Fruit fly (Drosophila melanogaster): ENCODE results near the gene hyx.
A peak's percentile ranks its signal among the peaks of the same experiment; 100 is the strongest.

hyx gene

DNA sequence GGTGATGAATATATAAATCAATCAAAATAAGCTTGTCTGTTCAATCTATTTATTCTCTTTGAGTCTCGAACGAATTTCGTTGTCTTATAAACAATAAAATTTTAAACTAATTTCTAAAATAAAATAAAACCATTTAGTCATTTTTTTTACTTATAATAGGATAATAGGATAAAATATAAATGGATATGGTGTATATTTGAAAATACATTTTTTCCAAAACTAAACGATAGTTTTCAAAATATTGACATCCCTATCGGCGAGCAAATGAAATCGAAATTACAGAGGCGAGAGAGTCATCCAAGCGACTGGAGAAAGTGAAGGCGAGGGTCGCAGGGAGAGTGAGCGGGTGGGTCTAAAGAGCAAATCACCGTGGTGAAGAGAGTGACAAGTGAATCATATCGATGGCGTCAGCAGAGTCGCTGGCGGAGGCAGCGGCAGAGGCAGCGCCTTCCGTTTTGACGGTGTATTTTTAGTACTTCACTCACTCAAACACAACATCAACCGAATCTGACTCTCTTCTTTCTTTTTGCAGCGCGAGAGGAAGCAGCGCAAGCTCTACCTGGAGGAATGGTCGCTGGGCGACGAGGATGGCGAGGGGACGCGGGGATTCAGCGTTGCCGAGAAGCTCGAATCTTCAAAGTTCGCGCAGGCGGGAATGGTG is 19.0 kb downstream of the hyx start (continued):
- TF ChIP-seq slou (GFP tag; optimal IDR thresholded peaks at IDR 0.05): peak; percentile 75
- TF ChIP-seq Sry-δ (GFP tag; optimal IDR thresholded peaks at IDR 0.05): peak; percentile 66
- no peak for TF ChIP-seq Hr39 (optimal IDR thresholded peaks at IDR 0.05)
- no peak for TF ChIP-seq chinmo (GFP tag; IDR thresholded peaks at IDR 0.05; ENCODE audit: partially characterized antibody)
- TF ChIP-seq CG8089 (GFP tag; optimal IDR thresholded peaks at IDR 0.05): peak; percentile 12
- TF ChIP-seq insv (GFP tag; optimal IDR thresholded peaks at IDR 0.05): peak in 1 of 2 experiments; percentile 81
- TF ChIP-seq prd (optimal IDR thresholded peaks at IDR 0.05): no peak
- no peak for TF ChIP-seq prd (GFP tag; IDR thresholded peaks at IDR 0.05)
- TF ChIP-seq CG18764 (GFP tag; optimal IDR thresholded peaks at IDR 0.05): peak; percentile 93
- peak; percentile 70 for TF ChIP-seq zfh2 (GFP tag; optimal IDR thresholded peaks at IDR 0.05)
- peak; percentile 98 for TF ChIP-seq CG3281 (GFP tag; optimal IDR thresholded peaks at IDR 0.05)
- peak; percentile 90 for TF ChIP-seq croc (GFP tag; conservative IDR thresholded peaks at IDR 0.05)
- peak; percentile 74 for TF ChIP-seq CG5245 (GFP tag; optimal IDR thresholded peaks at IDR 0.05)
- TF ChIP-seq Drgx (GFP tag; IDR thresholded peaks at IDR 0.05): no peak
- TF ChIP-seq CG18619 (GFP tag; optimal IDR thresholded peaks at IDR 0.05): peak; percentile 98
- peak; percentile 82 for TF ChIP-seq Hsf (GFP tag; optimal IDR thresholded peaks at IDR 0.05)
- TF ChIP-seq Fer3 (tag; optimal IDR thresholded peaks at IDR 0.05): peak; percentile 98
- peak; percentile 99 for TF ChIP-seq Hmr (GFP tag; optimal IDR thresholded peaks at IDR 0.05)
- peak; percentile 93 for TF ChIP-seq CG8290 (GFP tag; optimal IDR thresholded peaks at IDR 0.05)
- peak; percentile 74 to 98 for TF ChIP-seq CG8290 (tag; optimal IDR thresholded peaks at IDR 0.05)
- TF ChIP-seq dmrt11E (tag; optimal IDR thresholded peaks at IDR 0.05): peak; percentile 98
- TF ChIP-seq gfzf (GFP tag; optimal IDR thresholded peaks at IDR 0.05): no peak
- peak; percentile 81 for TF ChIP-seq CG3065 (GFP tag; optimal IDR thresholded peaks at IDR 0.05)
- no peak for TF ChIP-seq Atf-2 (GFP tag; optimal IDR thresholded peaks at IDR 0.05)
- no peak for TF ChIP-seq otp (GFP tag; IDR thresholded peaks at IDR 0.05)
- peak; percentile 58 for TF ChIP-seq Dip3 (GFP tag; optimal IDR thresholded peaks at IDR 0.05)
- TF ChIP-seq Bteb2 (GFP tag; optimal IDR thresholded peaks at IDR 0.05): peak; percentile 80
- TF ChIP-seq Pdp1 (GFP tag; optimal IDR thresholded peaks at IDR 0.05): peak; percentile 62 to 64
- peak; percentile 89 for TF ChIP-seq CG8281 (tag; optimal IDR thresholded peaks at IDR 0.05)
- peak; percentile 89 for TF ChIP-seq Chrac-16 (GFP tag; optimal IDR thresholded peaks at IDR 0.05)
- TF ChIP-seq sug (tag; optimal IDR thresholded peaks at IDR 0.05): peak; percentile 99
- no peak for TF ChIP-seq Gsc (GFP tag; IDR thresholded peaks at IDR 0.05)
- peak; percentile 39 for TF ChIP-seq tx (GFP tag; optimal IDR thresholded peaks at IDR 0.05)
- TF ChIP-seq Hmx (GFP tag; optimal IDR thresholded peaks at IDR 0.05): peak; percentile 63
- peak; percentile 86 for TF ChIP-seq cato (GFP tag; optimal IDR thresholded peaks at IDR 0.05; ENCODE audit: borderline replicate concordance)
- TF ChIP-seq cg (GFP tag; optimal IDR thresholded peaks at IDR 0.05): peak; percentile 42
- TF ChIP-seq phol (tag; optimal IDR thresholded peaks at IDR 0.05): peak; percentile 98
- TF ChIP-seq vfl (GFP tag; optimal IDR thresholded peaks at IDR 0.05): peak; percentile 66
- no peak for TF ChIP-seq Oaz (GFP tag; IDR thresholded peaks at IDR 0.05)
- no peak for TF ChIP-seq Doc3 (GFP tag; IDR thresholded peaks at IDR 0.05; ENCODE audit: partially characterized antibody)
- TF ChIP-seq CG2889 (GFP tag; IDR thresholded peaks at IDR 0.05): no peak
- no peak for TF ChIP-seq CkIIα-i1 (GFP tag; IDR thresholded peaks at IDR 0.05)
- no peak for TF ChIP-seq MBD-R2 (GFP tag; IDR thresholded peaks at IDR 0.05)
- TF ChIP-seq oc (tag; optimal IDR thresholded peaks at IDR 0.05): peak; percentile 96
- TF ChIP-seq Deaf1 (tag; optimal IDR thresholded peaks at IDR 0.05): peak; percentile 90
- peak; percentile 76 for TF ChIP-seq tup (GFP tag; optimal IDR thresholded peaks at IDR 0.05)
- no peak for TF ChIP-seq ro (GFP tag; IDR thresholded peaks at IDR 0.05)
- TF ChIP-seq odd (GFP tag; optimal IDR thresholded peaks at IDR 0.05): peak; percentile 98
- peak; percentile 99 for TF ChIP-seq Vsx1 (GFP tag; optimal IDR thresholded peaks at IDR 0.05)
- no peak for TF ChIP-seq GATAe (GFP tag; conservative IDR thresholded peaks at IDR 0.05)
- TF ChIP-seq dati (GFP tag; IDR thresholded peaks at IDR 0.05): no peak
